Worm (Caenorhabditis elegans): ENCODE data around the gene aptf-4.
A peak's percentile ranks its signal among the peaks of the same experiment; 100 is the strongest.

aptf-4 gene

ce11 chrII:8600165-8600564, 9.4 kb downstream of the aptf-4 start, which contains the start of gene pigg-1:
TSS of gene pigg-1 (minus strand) at chrII:8600265.
- TF ChIP-seq dao-5 (tag; optimal IDR thresholded peaks at IDR 0.05) (no peak), him-1 (tag; optimal IDR thresholded peaks at IDR 0.05) (no peak), W03F9.2 (tag; optimal IDR thresholded peaks at IDR 0.05) (no peak)

- TF ChIP-seq W03F9.2 (tag; optimal IDR thresholded peaks at IDR 0.05) = no peak
- no peak for TF ChIP-seq dao-5 (tag; optimal IDR thresholded peaks at IDR 0.05)
- TF ChIP-seq him-1 (tag; optimal IDR thresholded peaks at IDR 0.05) = no peak
These were observed 11.7 kb downstream of the aptf-4 start, which contains the start of the genes cpf-1 and rpl-26 for ce11 chrII:8602337-8602944. TSS of gene cpf-1 (minus strand) at chrII:8602440. TSS of gene rpl-26 (plus strand) at chrII:8602785.

ce11 chrII:8603567-8604359, 13.0 kb downstream of the aptf-4 start, which contains the start of gene suf-1:
TSS of gene suf-1 (plus strand) at chrII:8603846.
- TF ChIP-seq dao-5 (tag; optimal IDR thresholded peaks at IDR 0.05) (peak; percentile 53), W03F9.2 (tag; optimal IDR thresholded peaks at IDR 0.05) (peak; percentile 37), him-1 (tag; optimal IDR thresholded peaks at IDR 0.05) (no peak)

- TF ChIP-seq him-1 (tag; optimal IDR thresholded peaks at IDR 0.05) (no peak), W03F9.2 (tag; optimal IDR thresholded peaks at IDR 0.05) (no peak)
These were observed 15.8 kb downstream of the aptf-4 start, which contains the start of gene F28C6.8 for ce11 chrII:8606549-8606948. TSS of gene F28C6.8 (plus strand) at chrII:8606849.

ce11 chrII:8607662-8608061, 16.9 kb downstream of the aptf-4 start, which contains the start of gene F28C6.10:
TSS of gene F28C6.10 (plus strand) at chrII:8607962.
- TF ChIP-seq W03F9.2 (tag; optimal IDR thresholded peaks at IDR 0.05) = no peak
- no peak for TF ChIP-seq dao-5 (tag; optimal IDR thresholded peaks at IDR 0.05)
- TF ChIP-seq him-1 (tag; optimal IDR thresholded peaks at IDR 0.05) = no peak

ce11 chrII:8610085-8610484, 19.3 kb downstream of the aptf-4 start, which contains the start of gene F28C6.9:
TSS of gene F28C6.9 (minus strand) at chrII:8610185.
- TF ChIP-seq dao-5 (tag; optimal IDR thresholded peaks at IDR 0.05) (no peak), him-1 (tag; optimal IDR thresholded peaks at IDR 0.05) (no peak), W03F9.2 (tag; optimal IDR thresholded peaks at IDR 0.05) (no peak)

- no peak for TF ChIP-seq dao-5 (tag; optimal IDR thresholded peaks at IDR 0.05)
- TF ChIP-seq him-1 (tag; optimal IDR thresholded peaks at IDR 0.05) = no peak
These were observed 19.8 kb downstream of the aptf-4 start for ce11 chrII:8610585-8610984.

ce11 chrII:8611330-8611729, 20.5 kb downstream of the aptf-4 start:
- TF ChIP-seq dao-5 (tag; optimal IDR thresholded peaks at IDR 0.05) (no peak), W03F9.2 (tag; optimal IDR thresholded peaks at IDR 0.05) (no peak), him-1 (tag; optimal IDR thresholded peaks at IDR 0.05) (no peak)

- no peak for TF ChIP-seq him-1 (tag; optimal IDR thresholded peaks at IDR 0.05)
- TF ChIP-seq W03F9.2 (tag; optimal IDR thresholded peaks at IDR 0.05) = no peak
- no peak for TF ChIP-seq dao-5 (tag; optimal IDR thresholded peaks at IDR 0.05)
These were observed 21.7 kb downstream of the aptf-4 start, which contains the start of gene T22C8.1 for ce11 chrII:8612470-8612869. TSS of gene T22C8.1 (plus strand) at chrII:8612770.

ce11 chrII:8616155-8616554, 25.4 kb downstream of the aptf-4 start:
- TF ChIP-seq him-1 (tag; optimal IDR thresholded peaks at IDR 0.05) = no peak
- TF ChIP-seq dao-5 (tag; optimal IDR thresholded peaks at IDR 0.05) = no peak
- no peak for TF ChIP-seq W03F9.2 (tag; optimal IDR thresholded peaks at IDR 0.05)

- TF ChIP-seq W03F9.2 (tag; optimal IDR thresholded peaks at IDR 0.05) (no peak), him-1 (tag; optimal IDR thresholded peaks at IDR 0.05) (no peak), dao-5 (tag; optimal IDR thresholded peaks at IDR 0.05) (no peak)
These were observed 26.7 kb downstream of the aptf-4 start, which contains the start of gene chhy-1 for ce11 chrII:8617516-8617915. TSS of gene chhy-1 (minus strand) at chrII:8617616.

- TF ChIP-seq him-1 (tag; optimal IDR thresholded peaks at IDR 0.05) = no peak
- TF ChIP-seq W03F9.2 (tag; optimal IDR thresholded peaks at IDR 0.05) = no peak
- no peak for TF ChIP-seq dao-5 (tag; optimal IDR thresholded peaks at IDR 0.05)
These were observed 31.1 kb downstream of the aptf-4 start, which contains the start of gene T22C8.3 for ce11 chrII:8621883-8622282. TSS of gene T22C8.3 (minus strand) at chrII:8621983.

ce11 chrII:8623396-8623795, 32.6 kb downstream of the aptf-4 start, which contains the start of gene T22C8.4:
TSS of gene T22C8.4 (minus strand) at chrII:8623496.
- TF ChIP-seq W03F9.2 (tag; optimal IDR thresholded peaks at IDR 0.05) (no peak), dao-5 (tag; optimal IDR thresholded peaks at IDR 0.05) (no peak), him-1 (tag; optimal IDR thresholded peaks at IDR 0.05) (no peak)

- no peak for TF ChIP-seq him-1 (tag; optimal IDR thresholded peaks at IDR 0.05)
- no peak for TF ChIP-seq dao-5 (tag; optimal IDR thresholded peaks at IDR 0.05)
- no peak for TF ChIP-seq W03F9.2 (tag; optimal IDR thresholded peaks at IDR 0.05)
These were observed 34.4 kb downstream of the aptf-4 start, which contains the start of gene sptf-2 for ce11 chrII:8625163-8625562. TSS of gene sptf-2 (plus strand) at chrII:8625459.
